Worm (Caenorhabditis elegans) whole organism, L4/young adult: ENCODE results near the gene srw-133.
A peak's percentile ranks its signal among the peaks of the same experiment; 100 is the strongest.

Experiments used
- W03F9.2 ChIP-seq: fragments of 150-350 bp; optimal IDR thresholded peaks from 2 replicates; lab custom pipeline; 2014; ENCODE audit warnings: missing biosample characterization, missing genetic modification characterization
- dao-5 ChIP-seq: sonication (generic microtip); optimal IDR thresholded peaks from 2 replicates; lab custom pipeline; 2016; ENCODE audit warnings: missing genotype, missing genetic modification characterization, moderate library complexity, missing compliant biosample characterization
- him-1 ChIP-seq: sonication (generic microtip); optimal IDR thresholded peaks from 2 replicates; lab custom pipeline; 2016; ENCODE audit warnings: missing genotype, missing genetic modification reagents, missing genetic modification characterization, missing compliant biosample characterization

Gene srw-133

DNA sequence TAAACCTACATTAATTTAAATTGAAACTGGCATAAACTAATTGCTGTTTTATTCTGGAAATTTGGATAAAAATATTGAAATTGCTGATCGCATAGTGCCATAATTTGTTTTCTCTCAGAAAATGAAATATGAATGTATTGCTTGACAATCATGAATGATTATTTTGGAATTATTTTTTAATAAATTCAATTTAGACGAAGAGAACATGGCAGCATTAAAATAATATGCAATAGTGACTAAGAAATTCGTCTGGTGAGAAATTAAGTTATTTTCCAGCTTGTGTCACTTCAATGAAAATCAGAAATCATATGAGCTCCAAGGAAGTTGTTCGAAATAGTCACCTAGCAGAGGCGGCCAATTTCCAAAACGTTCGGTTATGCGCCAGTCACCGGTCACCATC is at the start of gene srw-133:
TSS of gene srw-133 (minus strand) at position 101 of the 400 bp plus-strand sequence.
- TF ChIP-seq W03F9.2 (tag; lab: Kevin White, UChicago): no peak
- no peak for TF ChIP-seq him-1
- no peak for TF ChIP-seq dao-5 (tag; lab: Kevin White, UChicago)

DNA sequence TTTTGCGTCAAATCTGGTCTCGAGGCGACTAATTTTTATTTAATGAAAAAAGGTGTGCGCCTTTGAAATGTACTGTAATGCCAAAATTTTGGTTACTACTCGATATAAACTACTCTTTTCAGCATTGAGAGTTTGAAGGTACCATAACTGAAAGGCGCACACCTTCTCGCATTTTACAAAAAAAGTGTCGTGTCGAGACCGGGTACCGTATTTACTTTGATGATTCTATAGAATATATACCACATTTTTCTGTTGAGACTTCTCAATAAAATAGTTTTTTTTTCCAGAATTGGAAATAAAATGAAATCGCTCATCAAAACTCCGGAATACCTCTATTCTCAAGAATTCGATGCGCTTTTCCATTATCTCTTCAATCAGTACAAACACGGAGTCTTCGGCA is 48.4 kb upstream of the srw-133 start, which contains the start of gene Y45G5AM.4:
TSS of gene Y45G5AM.4 (plus strand) at position 301 of the 400 bp plus-strand sequence.
- no peak for TF ChIP-seq him-1
- no peak for TF ChIP-seq W03F9.2 (tag; lab: Kevin White, UChicago)
- no peak for TF ChIP-seq dao-5 (tag; lab: Kevin White, UChicago)

DNA sequence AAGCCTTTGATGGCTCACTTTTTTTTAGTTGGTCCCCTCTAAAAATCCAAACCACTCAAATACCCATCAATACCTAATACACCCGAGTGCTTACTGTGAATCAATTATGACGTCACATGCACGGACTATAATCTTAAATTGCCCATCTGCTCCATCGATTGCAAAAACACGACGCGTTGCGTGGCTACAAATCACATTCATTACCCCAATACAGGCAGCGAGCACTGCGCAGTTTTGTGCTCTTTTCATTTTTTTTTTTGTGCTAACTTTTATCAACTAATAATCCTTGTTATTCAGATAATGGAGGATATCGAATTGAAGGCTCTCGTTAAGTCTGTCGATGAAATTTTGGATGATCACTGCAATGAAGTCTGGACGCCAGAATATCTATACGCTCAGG is 45.6 kb upstream of the srw-133 start, which contains the start of gene Y45G5AM.5:
TSS of gene Y45G5AM.5 (plus strand) at position 301 of the 400 bp plus-strand sequence.
- TF ChIP-seq dao-5 (tag; lab: Kevin White, UChicago): no peak
- no peak for TF ChIP-seq W03F9.2 (tag; lab: Kevin White, UChicago)
- TF ChIP-seq him-1: no peak

DNA sequence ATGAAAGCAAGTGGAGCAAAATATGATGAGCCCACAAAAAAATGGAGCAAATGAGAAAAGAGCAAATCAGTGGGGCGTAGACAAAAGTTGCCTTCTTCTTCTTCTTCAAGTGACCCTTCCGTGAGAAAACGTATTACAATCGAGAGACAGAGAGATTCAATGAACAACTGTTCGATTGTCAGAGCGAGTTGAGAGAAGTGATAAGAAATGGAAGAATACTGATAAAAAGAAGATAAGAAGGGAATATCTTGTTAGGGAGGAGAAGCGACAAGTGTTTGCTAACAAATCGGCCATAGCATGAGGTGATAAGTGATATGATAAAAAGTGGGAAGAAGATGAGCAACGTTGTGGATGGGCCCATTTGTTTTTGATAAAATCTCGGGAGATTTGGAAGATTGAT is 42.8 kb upstream of the srw-133 start:
- TF ChIP-seq him-1 (no peak), W03F9.2 (tag; lab: Kevin White, UChicago) (no peak), dao-5 (tag; lab: Kevin White, UChicago) (no peak)

DNA sequence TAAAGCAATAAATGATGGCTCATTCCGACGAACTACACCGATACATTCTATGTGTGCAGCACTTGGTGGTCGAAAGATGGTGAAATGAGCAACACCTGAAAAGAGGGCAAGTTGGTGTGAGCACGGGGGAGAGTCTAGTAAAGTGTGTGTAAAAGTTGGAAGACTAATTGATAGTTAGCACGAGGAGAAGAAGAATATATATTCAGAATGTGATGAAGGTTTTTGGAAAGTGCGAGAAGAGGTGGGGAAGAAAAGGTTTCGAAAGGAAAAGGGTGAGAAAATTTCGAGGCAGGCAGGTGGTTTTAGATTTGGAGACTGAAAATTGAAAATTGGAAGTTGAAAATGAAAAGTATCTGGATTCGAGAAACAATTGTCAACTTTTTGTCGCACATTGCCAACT is 37.7 kb upstream of the srw-133 start, which contains the start of gene Y45G5AM.6:
TSS of gene Y45G5AM.6 (minus strand) at position 101 of the 400 bp plus-strand sequence.
- TF ChIP-seq W03F9.2 (tag; lab: Kevin White, UChicago) (no peak), him-1 (no peak), dao-5 (tag; lab: Kevin White, UChicago) (no peak)

DNA sequence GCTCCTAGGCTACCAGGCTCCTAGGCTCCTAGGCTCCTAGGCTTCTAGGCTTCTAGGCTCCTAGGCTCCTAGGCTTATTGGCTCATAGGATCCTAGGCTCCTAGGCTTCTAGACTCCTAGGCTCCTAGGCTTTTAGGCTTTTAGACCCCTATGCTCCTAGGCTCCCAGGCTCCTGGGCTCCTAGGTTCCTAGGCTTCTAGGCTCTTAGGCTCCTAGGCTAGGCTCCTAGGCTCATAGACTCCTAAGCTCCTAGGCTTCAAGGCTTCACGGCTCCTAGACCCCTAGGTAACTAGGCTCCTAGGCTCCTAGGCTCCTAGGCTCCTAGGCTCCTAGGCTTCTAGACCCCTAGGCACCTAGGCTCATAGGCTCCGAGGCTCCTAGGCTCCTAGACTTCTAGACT is 36.9 kb upstream of the srw-133 start:
- TF ChIP-seq him-1 (no peak), dao-5 (tag; lab: Kevin White, UChicago) (no peak), W03F9.2 (tag; lab: Kevin White, UChicago) (no peak)

DNA sequence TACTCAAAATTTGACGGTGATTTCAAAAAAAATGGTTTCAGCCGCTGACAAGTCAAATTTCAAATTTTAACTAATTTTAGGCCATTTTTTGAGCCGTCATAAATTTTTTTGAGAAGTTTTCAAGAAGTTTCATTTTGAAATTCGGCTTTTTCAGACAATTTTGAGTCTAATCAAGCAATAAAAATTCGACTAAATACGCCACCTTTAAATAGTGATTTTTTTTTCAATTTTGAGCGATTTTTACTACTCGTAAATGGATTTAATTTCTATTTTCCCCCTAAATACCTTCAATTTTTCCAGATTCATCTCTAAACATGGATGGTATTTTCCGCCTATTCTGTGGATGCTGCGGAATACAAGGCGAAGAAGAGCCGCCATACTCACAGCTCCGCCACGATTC is 29.7 kb upstream of the srw-133 start, which contains the start of gene Y45G5AL.1:
TSS of gene Y45G5AL.1 (plus strand) at position 301 of the 400 bp plus-strand sequence.
- TF ChIP-seq him-1: no peak
- no peak for TF ChIP-seq dao-5 (tag; lab: Kevin White, UChicago)
- no peak for TF ChIP-seq W03F9.2 (tag; lab: Kevin White, UChicago)

DNA sequence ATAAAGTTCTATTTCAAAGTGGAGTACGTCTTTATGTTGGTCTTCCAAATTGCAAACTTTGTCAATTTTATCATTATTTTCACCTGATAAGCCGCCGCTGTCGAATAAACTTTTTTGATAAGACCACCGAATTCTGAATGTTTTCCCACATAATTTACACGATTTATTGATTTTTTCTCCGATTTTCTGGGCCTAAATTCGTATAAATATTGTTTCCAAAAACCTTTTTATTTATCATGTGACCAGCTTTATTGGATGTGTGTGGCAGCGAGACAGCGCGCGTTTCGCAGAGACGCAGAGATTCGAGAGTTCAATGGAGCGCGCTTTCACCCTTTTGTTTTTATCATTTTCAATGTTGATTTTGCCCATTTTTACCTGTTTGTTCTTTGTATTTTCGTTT is 28.5 kb upstream of the srw-133 start:
- TF ChIP-seq W03F9.2 (tag; lab: Kevin White, UChicago) (peak; percentile 66), dao-5 (tag; lab: Kevin White, UChicago) (no peak), him-1 (no peak)

DNA sequence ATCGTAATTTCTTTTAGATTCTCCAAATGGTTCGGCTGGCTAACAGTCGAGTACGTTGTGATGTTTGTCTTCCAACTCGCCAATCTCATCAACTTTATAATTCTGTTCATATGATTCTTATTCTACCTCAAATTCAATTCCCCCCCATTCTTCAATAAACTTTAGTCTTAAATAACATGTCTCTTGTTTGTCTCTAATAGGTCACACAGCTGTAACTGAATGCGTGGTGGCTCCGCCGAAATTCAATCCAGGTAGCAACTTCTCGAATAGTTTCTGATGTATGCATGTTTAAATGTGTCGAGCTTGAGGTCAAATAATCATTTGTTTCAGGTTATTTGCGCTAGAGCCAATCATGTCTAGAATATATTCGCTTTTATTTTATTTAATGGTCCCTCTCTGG is 24.2 kb upstream of the srw-133 start, which contains the start of gene lgc-29:
TSS of gene lgc-29 (plus strand) at position 301 of the 400 bp plus-strand sequence.
- TF ChIP-seq dao-5 (tag; lab: Kevin White, UChicago) (no peak), W03F9.2 (tag; lab: Kevin White, UChicago) (no peak), him-1 (no peak)

DNA sequence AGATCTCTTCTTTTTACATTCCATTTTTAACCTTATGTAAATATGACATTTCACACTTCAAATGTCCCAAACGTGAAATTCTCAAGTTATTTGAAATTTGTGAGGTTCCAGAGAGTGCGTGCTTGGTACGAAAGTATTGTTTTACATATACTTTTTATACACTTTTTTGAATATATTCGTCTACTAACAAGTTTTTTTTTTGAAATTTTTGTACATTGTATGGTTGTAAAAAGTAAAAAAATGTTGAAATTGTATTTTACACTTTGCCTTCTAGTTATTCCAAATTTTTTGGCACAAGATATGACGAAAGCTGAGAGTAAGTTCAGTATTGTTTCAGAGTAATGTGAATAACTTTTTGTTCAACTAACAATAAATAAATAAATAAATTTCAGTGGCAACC is 20.2 kb upstream of the srw-133 start, which contains the start of gene lgc-1:
TSS of gene lgc-1 (plus strand) at position 301 of the 400 bp plus-strand sequence.
- no peak for TF ChIP-seq him-1

DNA sequence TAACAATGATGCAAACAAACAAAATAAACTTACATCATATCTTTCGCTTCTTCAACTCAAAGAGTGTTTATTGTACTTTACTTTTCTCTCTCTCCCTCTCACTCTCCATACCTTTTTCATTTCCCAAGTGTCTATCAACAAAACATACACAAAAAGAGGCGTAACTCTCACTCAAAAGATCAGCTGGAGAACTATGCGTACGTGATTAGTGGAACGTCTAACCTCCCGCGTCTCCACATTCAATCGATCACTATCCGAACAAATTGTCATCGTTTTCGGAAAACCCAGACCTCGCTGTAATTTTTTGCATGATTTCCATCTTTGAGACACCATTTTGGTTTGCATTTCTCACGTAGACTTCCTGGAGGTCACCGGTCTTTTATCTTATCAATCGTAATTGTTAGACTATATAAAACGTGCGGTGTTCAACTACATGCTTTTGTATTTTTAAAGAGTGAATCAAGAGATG is 17.0 kb upstream of the srw-133 start, which contains the start of gene nhr-57:
TSS of gene nhr-57 (plus strand) at position 419 of the 469 bp plus-strand sequence.
- no peak for TF ChIP-seq dao-5 (tag; lab: Kevin White, UChicago)
- TF ChIP-seq W03F9.2 (tag; lab: Kevin White, UChicago): no peak
- TF ChIP-seq him-1: no peak

DNA sequence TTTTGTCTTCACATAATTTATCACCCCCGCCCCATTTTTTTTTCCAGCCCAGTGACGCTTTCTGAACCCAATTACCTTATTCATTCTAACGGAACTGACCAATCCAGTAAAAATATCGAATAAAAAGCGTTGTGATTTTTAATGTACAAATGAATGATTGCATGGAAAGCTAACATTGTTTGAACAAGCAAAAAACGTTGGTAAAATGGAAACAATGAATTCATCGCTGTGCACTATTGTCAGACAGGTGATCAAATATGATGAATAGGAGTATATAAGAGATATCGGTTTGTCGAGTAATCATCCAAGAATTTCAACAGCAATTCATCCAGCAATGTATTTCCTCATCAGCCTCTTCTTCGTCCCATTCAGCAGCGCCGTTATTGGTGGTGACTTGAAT is 15.1 kb upstream of the srw-133 start, which contains the start of gene phat-4:
TSS of gene phat-4 (plus strand) at position 301 of the 400 bp plus-strand sequence.
- no peak for TF ChIP-seq dao-5 (tag; lab: Kevin White, UChicago)

DNA sequence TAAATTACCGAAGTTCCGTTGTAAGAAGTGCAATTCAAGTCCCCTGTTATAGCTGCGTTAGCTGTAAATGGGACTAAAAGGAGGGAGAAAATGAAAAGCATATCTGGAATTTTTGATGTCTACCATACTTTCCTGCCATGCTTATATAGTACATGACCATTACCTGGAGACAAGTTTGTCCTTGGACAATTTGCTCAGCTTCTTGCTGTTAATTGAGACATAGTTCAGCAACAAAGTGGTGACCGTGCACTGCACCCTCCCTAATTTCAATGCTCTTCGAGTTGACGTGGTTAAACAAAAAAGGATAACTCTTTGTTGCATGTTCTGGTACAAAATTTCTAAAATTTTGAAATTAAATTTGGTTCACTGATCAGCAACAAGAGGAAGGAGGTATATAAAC is 12.9 kb upstream of the srw-133 start, which contains the start of gene T05B4.13:
TSS of gene T05B4.13 (minus strand) at position 101 of the 400 bp plus-strand sequence.
- TF ChIP-seq dao-5 (tag; lab: Kevin White, UChicago) (no peak), him-1 (no peak), W03F9.2 (tag; lab: Kevin White, UChicago) (no peak)

DNA sequence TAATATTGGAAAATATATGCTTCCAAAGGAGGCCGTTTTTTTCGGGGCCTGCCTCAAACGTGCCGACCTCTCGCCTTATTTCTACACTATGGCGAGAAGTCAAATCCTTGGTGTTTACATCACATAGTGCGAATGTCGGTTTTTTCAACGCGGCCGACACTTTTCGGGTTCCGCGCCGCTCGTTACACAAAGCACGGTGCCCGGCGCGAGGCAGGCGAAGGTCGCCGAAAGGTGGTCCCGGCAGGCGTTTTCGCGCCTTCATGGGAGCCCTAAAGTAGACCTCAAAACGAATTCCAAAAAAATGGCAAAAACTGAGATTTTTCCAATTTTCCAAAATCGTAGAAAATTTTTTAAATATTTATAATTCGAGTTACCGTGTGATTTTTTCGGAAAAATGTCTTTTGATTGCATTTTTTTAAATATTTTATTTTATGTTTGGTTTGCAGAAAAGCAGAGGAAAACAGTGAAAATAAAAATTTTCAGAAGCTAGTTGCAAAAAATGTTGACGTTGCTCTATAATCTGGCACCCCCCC is 11.1 kb upstream of the srw-133 start, which contains the start of gene T05B4.12:
TSS of gene T05B4.12 (minus strand) at position 483 of the 533 bp plus-strand sequence.
- no peak for TF ChIP-seq dao-5 (tag; lab: Kevin White, UChicago)
- no peak for TF ChIP-seq W03F9.2 (tag; lab: Kevin White, UChicago)
- TF ChIP-seq him-1: no peak
